Worm (Caenorhabditis elegans) whole organism, L4 larva: ENCODE measurements around the gene clec-68.

ENCODE experiments used
- F37D6.2 ChIP-seq: sonication (generic microtip); optimal IDR thresholded peaks from 2 replicates; lab custom pipeline; 2016; ENCODE audit warnings: mild to moderate bottlenecking, missing genetic modification characterization, missing compliant biosample characterization
- R02D3.7 ChIP-seq: fragments of 150-350 bp; sonication (generic microtip); optimal IDR thresholded peaks from 3 replicates; lab custom pipeline; 2014; ENCODE audit warnings: missing biosample characterization, missing genetic modification characterization
- ZK337.2 ChIP-seq: fragments of 200-800 bp; sonication (Bioruptor generic); IDR thresholded peaks from 2 replicates; pipeline ENCODE4 v1.3.6; 2022; ENCODE audit warnings: missing genetic modification reagents, missing genetic modification characterization, missing compliant biosample characterization
- aly-2 ChIP-seq: sonication (generic microtip); optimal IDR thresholded peaks from 2 replicates; lab custom pipeline; 2018; ENCODE audit warnings: missing biosample characterization, missing genetic modification characterization
- arid-1 ChIP-seq: fragments of 200-800 bp; sonication (Bioruptor generic); conservative IDR thresholded peaks from 2 replicates; pipeline ENCODE4 v1.3.6; 2022; ENCODE audit warnings: missing genetic modification reagents, missing genetic modification characterization, missing compliant biosample characterization
- ceh-20 ChIP-seq: fragments of 200-800 bp; sonication (Bioruptor generic); IDR thresholded peaks from 2 replicates; pipeline ENCODE4 v1.3.6; 2022; ENCODE audit warnings: missing genetic modification reagents, missing genetic modification characterization, missing compliant biosample characterization
- ceh-32 ChIP-seq: sonication (generic microtip); optimal IDR thresholded peaks from 2 replicates; lab custom pipeline; 2016; ENCODE audit warnings: mild to moderate bottlenecking, missing genetic modification characterization, missing compliant biosample characterization; ENCODE audit not compliant: poor library complexity
- ces-1 ChIP-seq: fragments of 150-350 bp; sonication (generic microtip); optimal IDR thresholded peaks from 4 replicates; lab custom pipeline; 2014; ENCODE audit warnings: missing biosample characterization, missing genetic modification reagents, missing genetic modification characterization
- cey-2 ChIP-seq: sonication (generic microtip); optimal IDR thresholded peaks from 3 replicates; lab custom pipeline; 2017; ENCODE audit warnings: missing genetic modification characterization, mild to moderate bottlenecking, missing compliant biosample characterization, antibody characterized with exemption, borderline replicate concordance; ENCODE audit not compliant: insufficient read depth
- daf-12 ChIP-seq: fragments of 150-350 bp; optimal IDR thresholded peaks from 2 replicates; lab custom pipeline; 2014; ENCODE audit warnings: missing biosample characterization, missing genetic modification reagents, missing genetic modification characterization
- daf-16 ChIP-seq, 3 experiments: sonication (generic microtip); optimal IDR thresholded peaks; 2 replicates each; lab custom pipeline; 2016 to 2017; ENCODE audit warnings: missing genetic modification characterization in 3 of 3, missing genetic modification reagents in 3 of 3, mild to moderate bottlenecking in 2 of 3, missing compliant biosample characterization in 2 of 3, missing biosample characterization in 1 of 3, moderate library complexity in 1 of 3
- daf-19 ChIP-seq: fragments of 200-800 bp; sonication (Bioruptor generic); conservative IDR thresholded peaks from 2 replicates; pipeline ENCODE4 v1.3.6; 2022; ENCODE audit warnings: missing genetic modification characterization, missing compliant biosample characterization
- dmd-6 ChIP-seq: fragments of 200-800 bp; sonication (Bioruptor generic); IDR thresholded peaks from 2 replicates; pipeline ENCODE4 v1.3.6; 2022; ENCODE audit warnings: missing genetic modification reagents, missing genetic modification characterization, missing compliant biosample characterization
- dve-1 ChIP-seq: sonication (generic microtip); optimal IDR thresholded peaks from 2 replicates; lab custom pipeline; 2017; ENCODE audit warnings: antibody characterized with exemption, mild to moderate bottlenecking, missing genetic modification characterization, missing compliant biosample characterization; ENCODE audit not compliant: insufficient read depth
- hif-1 ChIP-seq, 2 experiments: sonication (generic microtip); optimal IDR thresholded peaks; 2 replicates each; lab custom pipeline; 2016 to 2017; ENCODE audit warnings: missing compliant biosample characterization in 2 of 2, missing genetic modification characterization in 2 of 2, missing genetic modification reagents in 2 of 2, missing genotype in 2 of 2, mild to moderate bottlenecking in 1 of 2
- hlh-11 ChIP-seq: fragments of 200-800 bp; sonication (Bioruptor generic); optimal IDR thresholded peaks from 2 replicates; lab custom pipeline; 2018; ENCODE audit warnings: mild to moderate bottlenecking, missing genetic modification characterization, missing compliant biosample characterization
- hlh-30 ChIP-seq: sonication (generic microtip); optimal IDR thresholded peaks from 2 replicates; lab custom pipeline; 2017; ENCODE audit warnings: antibody characterized with exemption, mild to moderate bottlenecking, missing genetic modification characterization, missing compliant biosample characterization; ENCODE audit not compliant: insufficient read depth
- jun-1 ChIP-seq: fragments of 150-350 bp; optimal IDR thresholded peaks from 2 replicates; lab custom pipeline; 2014; ENCODE audit warnings: missing biosample characterization, missing genetic modification reagents, missing genetic modification characterization
- lin-15B ChIP-seq: fragments of 150-350 bp; sonication (generic microtip); optimal IDR thresholded peaks from 3 replicates; lab custom pipeline; 2014; ENCODE audit warnings: missing biosample characterization, missing genetic modification characterization
- lir-3 ChIP-seq: sonication (generic microtip); optimal IDR thresholded peaks from 2 replicates; lab custom pipeline; 2016; ENCODE audit warnings: mild to moderate bottlenecking, missing genetic modification characterization, missing compliant biosample characterization
- madf-5 ChIP-seq, 2 experiments: fragments of 200-800 bp; sonication (Bioruptor generic); IDR thresholded peaks; 2 replicates each; pipeline ENCODE4 v1.3.6; 2022; ENCODE audit warnings: missing compliant biosample characterization in 2 of 2, missing genetic modification characterization in 2 of 2
- nhr-10 ChIP-seq: fragments of 150-350 bp; optimal IDR thresholded peaks from 2 replicates; lab custom pipeline; 2014; ENCODE audit warnings: missing biosample characterization, missing genetic modification characterization
- nhr-111 ChIP-seq: fragments of 200-800 bp; sonication (Bioruptor generic); optimal IDR thresholded peaks from 2 replicates; lab custom pipeline; 2018; ENCODE audit warnings: mild to moderate bottlenecking, missing genetic modification characterization, missing compliant biosample characterization
- nhr-237 ChIP-seq: sonication (generic microtip); optimal IDR thresholded peaks from 2 replicates; lab custom pipeline; 2017; ENCODE audit warnings: missing biosample characterization, missing genetic modification characterization
- nhr-28 ChIP-seq: fragments of 150-350 bp; optimal IDR thresholded peaks from 2 replicates; lab custom pipeline; 2014; ENCODE audit warnings: missing biosample characterization, missing genetic modification characterization
- nhr-76 ChIP-seq: fragments of 150-350 bp; optimal IDR thresholded peaks from 2 replicates; lab custom pipeline; 2014; ENCODE audit warnings: missing biosample characterization, missing genetic modification characterization
- nhr-77 ChIP-seq: fragments of 150-350 bp; optimal IDR thresholded peaks from 2 replicates; lab custom pipeline; 2014; ENCODE audit warnings: missing biosample characterization, missing genetic modification characterization
- pqm-1 ChIP-seq: sonication (generic microtip); optimal IDR thresholded peaks from 2 replicates; lab custom pipeline; 2017; ENCODE audit warnings: missing biosample characterization, missing genetic modification characterization
- sdz-12 ChIP-seq: fragments of 200-800 bp; sonication (Bioruptor generic); optimal IDR thresholded peaks from 2 replicates; lab custom pipeline; 2018; ENCODE audit warnings: mild to moderate bottlenecking, missing genetic modification characterization, missing compliant biosample characterization
- spr-3 ChIP-seq: fragments of 200-800 bp; sonication (Bioruptor generic); optimal IDR thresholded peaks from 2 replicates; lab custom pipeline; 2018; ENCODE audit warnings: mild to moderate bottlenecking, missing genetic modification characterization, missing compliant biosample characterization
- tra-1 ChIP-seq: fragments of 200-800 bp; sonication (Bioruptor generic); IDR thresholded peaks from 2 replicates; pipeline ENCODE4 v1.3.6; 2022; ENCODE audit warnings: missing genetic modification reagents, missing genetic modification characterization, missing compliant biosample characterization
- zip-11 ChIP-seq: fragments of 200-800 bp; sonication (Bioruptor generic); IDR thresholded peaks from 2 replicates; pipeline ENCODE4 v1.3.6; 2022; ENCODE audit warnings: missing genetic modification characterization, missing compliant biosample characterization

The clec-68 gene

ce11 chrIV:3962584-3962983 is 36.4 kb downstream of the clec-68 start, which contains the start of gene Y46C8AM.1:
Gene Y46C8AM.1, plus strand, starts transcription at chrIV:3962884.
- no peak for TF ChIP-seq lin-15B (tag; lab: Kevin White, UChicago)
- TF ChIP-seq nhr-28 (tag; lab: Kevin White, UChicago), result no peak
- TF ChIP-seq ceh-20 (GFP tag; lab: Robert Waterston, UW), result no peak

ce11 chrIV:3963498-3963897 is 37.3 kb downstream of the clec-68 start:
- TF ChIP-seq nhr-28 (tag; lab: Kevin White, UChicago) (peak; percentile 64), hlh-30 (tag; lab: Kevin White, UChicago) (peak; percentile 9), dve-1 (tag; lab: Kevin White, UChicago) (no peak), nhr-76 (no peak), dmd-6 (GFP tag; lab: Robert Waterston, UW) (peak; percentile 22; the same call in 1 of the 2 replicates), sdz-12 (GFP tag; lab: Kevin White, UChicago) (no peak)

DNA sequence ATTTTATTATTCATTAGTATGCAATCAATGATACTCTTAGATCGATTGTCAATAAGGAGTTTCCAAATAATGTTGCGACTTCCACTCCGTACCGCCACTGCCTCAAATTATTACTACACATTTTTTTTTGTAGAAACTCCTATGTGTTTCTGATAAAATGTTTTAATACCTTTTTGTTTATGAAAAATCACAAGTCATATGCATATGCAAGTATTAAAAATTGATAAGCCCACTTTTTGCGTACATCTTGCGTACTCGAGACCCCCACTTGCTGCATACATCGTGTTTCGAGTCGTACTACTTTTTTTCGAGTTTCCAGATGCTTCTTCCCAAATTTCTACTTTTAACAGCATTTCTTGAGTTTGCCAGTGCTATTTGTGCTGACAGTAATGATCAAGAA is 38.8 kb downstream of the clec-68 start, which contains the start of gene clec-76:
clec-76 (plus strand) TSS at position 234 of the 400 bp plus-strand sequence.
- TF ChIP-seq zip-11 (GFP tag; lab: Robert Waterston, UW) (no peak), cey-2 (tag; lab: Kevin White, UChicago) (no peak), daf-16 (GFP tag; optimal IDR thresholded peaks at IDR 0.05; lab: Kevin White, UChicago) (no peak), daf-16 (tag; optimal IDR thresholded peaks at IDR 0.05; lab: Kevin White, UChicago) (peak; percentile 51), spr-3 (no peak), nhr-77 (tag; lab: Kevin White, UChicago) (peak; percentile 58), jun-1 (tag; lab: Kevin White, UChicago) (no peak), dmd-6 (GFP tag; lab: Robert Waterston, UW) (peak; percentile 36; the same call in 1 of the 2 replicates), tra-1 (GFP tag; lab: Robert Waterston, UW) (no peak), nhr-28 (tag; lab: Kevin White, UChicago) (peak; percentile 74), daf-12 (tag; lab: Kevin White, UChicago) (no peak), nhr-111 (GFP tag; lab: Kevin White, UChicago) (no peak), F37D6.2 (tag; lab: Kevin White, UChicago) (no peak), nhr-237 (tag; lab: Kevin White, UChicago) (no peak), hlh-11 (no peak), daf-19 (no peak), pqm-1 (tag; lab: Kevin White, UChicago) (peak; percentile 3), R02D3.7 (no peak), lir-3 (tag; lab: Kevin White, UChicago) (no peak), ceh-32 (tag; lab: Kevin White, UChicago) (no peak), arid-1 (GFP tag; lab: Robert Waterston, UW) (no peak), madf-5 (GFP tag; IDR thresholded peaks at IDR 0.05; lab: Robert Waterston, UW) (no peak), ZK337.2 (no peak), ces-1 (GFP tag; lab: Kevin White, UChicago) (no peak), aly-2 (no peak)
- TF ChIP-seq, all 104 proteins: peak for 5

DNA sequence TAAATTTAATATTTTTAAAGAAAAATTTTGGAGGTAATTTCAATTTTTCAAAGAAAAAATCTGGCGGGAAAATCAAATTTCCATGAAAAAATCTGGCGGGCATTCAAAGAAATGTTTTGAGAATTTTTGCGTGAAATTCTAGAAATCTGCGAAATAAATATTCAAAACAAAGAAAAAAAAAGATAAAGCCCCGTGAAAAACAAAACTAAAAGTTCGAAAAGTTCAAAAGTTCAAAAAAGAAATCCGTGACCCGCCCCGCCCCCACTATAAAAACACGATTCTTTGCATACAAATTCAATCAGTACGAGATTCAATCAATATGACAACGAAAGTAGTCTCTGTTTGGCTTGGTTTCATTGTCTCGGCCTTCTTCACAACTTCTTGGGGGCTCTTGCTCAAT is 46.8 kb downstream of the clec-68 start, which contains the start of gene clec-79:
clec-79 (plus strand) TSS at position 301 of the 400 bp plus-strand sequence.
- TF ChIP-seq hif-1 (tag; optimal IDR thresholded peaks at IDR 0.05; lab: Kevin White, UChicago) (no peak), nhr-10 (tag; lab: Kevin White, UChicago) (no peak)
- TF ChIP-seq, all 104 proteins: peak for 0
